Worm (Caenorhabditis elegans): ENCODE results near the gene hum-5.

DNA sequence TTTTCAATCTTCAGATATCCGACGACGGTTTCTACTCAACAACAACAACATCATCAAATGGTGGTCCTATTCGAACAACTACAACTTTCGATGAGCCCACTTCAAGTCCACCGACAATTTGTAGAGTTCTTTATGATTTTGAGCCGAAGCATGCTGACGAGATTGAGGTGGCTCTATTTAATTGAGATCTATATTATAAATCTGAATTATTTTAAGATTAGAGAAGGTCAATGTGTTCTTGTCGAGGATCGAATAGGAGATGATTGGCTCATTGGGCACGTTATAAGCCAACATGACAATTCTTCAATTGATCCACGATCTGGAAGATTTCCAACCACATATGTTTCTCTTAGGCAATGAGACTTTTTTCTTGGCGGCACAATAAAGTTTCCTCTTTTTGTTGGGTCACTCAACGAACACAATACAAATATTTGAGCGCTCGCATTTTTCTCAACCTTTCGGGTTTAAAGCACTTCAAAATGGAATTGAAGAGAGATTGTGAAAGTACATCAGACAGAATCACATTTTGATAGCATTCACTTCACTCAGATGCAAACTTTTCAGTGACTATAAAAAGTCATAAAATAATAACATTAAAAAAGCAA, 21.2 kb downstream of the hum-5 start:
- TF ChIP-seq ceh-19 (GFP tag; optimal IDR thresholded peaks at IDR 0.05) (no peak), F13H6.1 (tag; optimal IDR thresholded peaks at IDR 0.05) (no peak), syd-9 (tag; optimal IDR thresholded peaks at IDR 0.05) (no peak), K02D7.2 (tag; optimal IDR thresholded peaks at IDR 0.05) (no peak), pqm-1 (tag; optimal IDR thresholded peaks at IDR 0.05) (no peak), npax-4 (tag; optimal IDR thresholded peaks at IDR 0.05) (no peak), pha-4 (tag; optimal IDR thresholded peaks at IDR 0.05) (no peak), lin-11 (tag; optimal IDR thresholded peaks at IDR 0.05) (no peak), ceh-9 (tag; optimal IDR thresholded peaks at IDR 0.05) (no peak), rnt-1 (tag; optimal IDR thresholded peaks at IDR 0.05) (no peak), nhr-11 (tag; optimal IDR thresholded peaks at IDR 0.05) (no peak), unc-3 (GFP tag; conservative IDR thresholded peaks at IDR 0.05) (no peak), unc-3 (tag; optimal IDR thresholded peaks at IDR 0.05) (no peak), fkh-10 (GFP tag; optimal IDR thresholded peaks at IDR 0.05) (no peak)

Measured in whole organism, late embryonic.